Fruit fly (Drosophila melanogaster): ENCODE measurements around the gene CYLD.

CYLD gene

dm6 chr2L:10303786-10304185 lies 4.1 kb upstream of the CYLD start, which contains the start of gene nmd (continued):
- TF ChIP-seq zfh1 (GFP tag; IDR thresholded peaks at IDR 0.05) (no peak), CG3065 (GFP tag; optimal IDR thresholded peaks at IDR 0.05) (no peak), cad (GFP tag; optimal IDR thresholded peaks at IDR 0.05) (no peak), NK7.1 (GFP tag; optimal IDR thresholded peaks at IDR 0.05) (no peak), CG10959 (GFP tag; IDR thresholded peaks at IDR 0.05) (no peak), CG9609 (GFP tag; optimal IDR thresholded peaks at IDR 0.05) (no peak), Xrp1 (GFP tag; IDR thresholded peaks at IDR 0.05) (no peak), gcm2 (GFP tag; optimal IDR thresholded peaks at IDR 0.05) (no peak), Hr39 (optimal IDR thresholded peaks at IDR 0.05) (no peak), Hsf (GFP tag; optimal IDR thresholded peaks at IDR 0.05) (no peak), vvl (GFP tag; IDR thresholded peaks at IDR 0.05) (no peak), CG10209 (GFP tag; optimal IDR thresholded peaks at IDR 0.05) (no peak), NFAT (GFP tag; IDR thresholded peaks at IDR 0.05) (no peak), kay (GFP tag; optimal IDR thresholded peaks at IDR 0.05) (no peak), cg (GFP tag; optimal IDR thresholded peaks at IDR 0.05) (peak; percentile 4), CG18764 (GFP tag; optimal IDR thresholded peaks at IDR 0.05) (no peak), CG7372 (GFP tag; IDR thresholded peaks at IDR 0.05) (no peak), unpg (GFP tag; optimal IDR thresholded peaks at IDR 0.05) (no peak), ase (GFP tag; IDR thresholded peaks at IDR 0.05) (no peak), grau (tag; optimal IDR thresholded peaks at IDR 0.05) (peak; percentile 6), CG18011 (GFP tag; optimal IDR thresholded peaks at IDR 0.05) (no peak), Atf3 (GFP tag; optimal IDR thresholded peaks at IDR 0.05) (no peak), sens-2 (GFP tag; IDR thresholded peaks at IDR 0.05) (no peak), Elba2 (GFP tag; optimal IDR thresholded peaks at IDR 0.05) (peak; percentile 64), ro (GFP tag; IDR thresholded peaks at IDR 0.05) (no peak), CG4730 (GFP tag; IDR thresholded peaks at IDR 0.05) (no peak), hb (GFP tag; IDR thresholded peaks at IDR 0.05; ENCODE audit: partially characterized antibody) (no peak), aop (GFP tag; IDR thresholded peaks at IDR 0.05) (no peak), CG32772 (GFP tag; IDR thresholded peaks at IDR 0.05) (no peak), z (GFP tag; IDR thresholded peaks at IDR 0.05) (no peak), cwo (GFP tag; optimal IDR thresholded peaks at IDR 0.05) (no peak), CG18262 (tag; optimal IDR thresholded peaks at IDR 0.05) (no peak), MBD-R2 (GFP tag; IDR thresholded peaks at IDR 0.05) (peak; percentile 89), CG11085 (GFP tag; IDR thresholded peaks at IDR 0.05) (no peak), ap (GFP tag; IDR thresholded peaks at IDR 0.05) (no peak), CG10654 (GFP tag; optimal IDR thresholded peaks at IDR 0.05) (peak; percentile 3), peb (GFP tag; IDR thresholded peaks at IDR 0.05) (no peak), HmgD (GFP tag; optimal IDR thresholded peaks at IDR 0.05) (peak; percentile 34), CG14050 (GFP tag; IDR thresholded peaks at IDR 0.05) (no peak), az2 (GFP tag; optimal IDR thresholded peaks at IDR 0.05) (no peak), Ravus (GFP tag; IDR thresholded peaks at IDR 0.05) (no peak), Ets65A (GFP tag) (peak; percentile 60), ttk (GFP tag; IDR thresholded peaks at IDR 0.05) (no peak), ewg (GFP tag; optimal IDR thresholded peaks at IDR 0.05) (no peak), CG7556 (GFP tag; optimal IDR thresholded peaks at IDR 0.05) (no peak), ab (GFP tag; optimal IDR thresholded peaks at IDR 0.05) (no peak), rib (GFP tag; IDR thresholded peaks at IDR 0.05) (no peak), CG15601 (tag; optimal IDR thresholded peaks at IDR 0.05) (peak; percentile 23), Dll (GFP tag; IDR thresholded peaks at IDR 0.05; ENCODE audit: partially characterized antibody) (no peak), CG6254 (GFP tag; optimal IDR thresholded peaks at IDR 0.05) (no peak), Med (GFP tag) (no peak), gro (GFP tag; optimal IDR thresholded peaks at IDR 0.05) (no peak), CG30403 (GFP tag; optimal IDR thresholded peaks at IDR 0.05) (peak; percentile 21), gt (GFP tag; IDR thresholded peaks at IDR 0.05) (no peak), HLH54F (GFP tag; optimal IDR thresholded peaks at IDR 0.05) (no peak)
